Fruit fly (Drosophila melanogaster) whole organism, embryonic: ENCODE measurements around the gene CecA1.
A peak's percentile ranks its signal among the peaks of the same experiment; 100 is the strongest.

Source experiments
- Antp ChIP-seq: fragments of 200-800 bp; sonication (Bioruptor generic); optimal IDR thresholded peaks from 3 replicates; lab custom pipeline; 2016; ENCODE audit warnings: missing biosample characterization, missing genetic modification characterization
- Atf6 ChIP-seq: fragments of 200-800 bp; sonication (Bioruptor generic); IDR thresholded peaks from 2 replicates; pipeline ENCODE4 v1.3.6; 2022; ENCODE audit warnings: missing biosample characterization, missing genetic modification characterization
- Blimp-1 ChIP-seq: fragments of 200-800 bp; sonication (Bioruptor generic); optimal IDR thresholded peaks from 3 replicates; lab custom pipeline; 2018; ENCODE audit warnings: missing biosample characterization, missing genetic modification characterization, mild to moderate bottlenecking, moderate library complexity, missing genetic modification reagents
- BtbVII ChIP-seq: fragments of 200-800 bp; sonication (Bioruptor generic); optimal IDR thresholded peaks from 3 replicates; lab custom pipeline; 2017; ENCODE audit warnings: missing biosample characterization, mild to moderate bottlenecking, missing genetic modification characterization
- CG11456 ChIP-seq: fragments of 200-800 bp; sonication (Bioruptor generic); IDR thresholded peaks from 3 replicates; pipeline ENCODE4 v1.3.6; 2022; ENCODE audit warnings: missing biosample characterization, missing genetic modification characterization
- CG11504 ChIP-seq: fragments of 200-800 bp; sonication (Bioruptor generic); optimal IDR thresholded peaks from 3 replicates; lab custom pipeline; 2019; ENCODE audit warnings: missing biosample characterization, mild to moderate bottlenecking, missing genetic modification characterization, moderate library complexity
- CG12769 ChIP-seq: fragments of 200-800 bp; sonication (Bioruptor generic); optimal IDR thresholded peaks from 2 replicates; lab custom pipeline; 2019; ENCODE audit warnings: missing biosample characterization, mild to moderate bottlenecking, missing genetic modification characterization, moderate library complexity
- CG13287 ChIP-seq: fragments of 200-800 bp; sonication (Bioruptor generic); IDR thresholded peaks from 2 replicates; pipeline ENCODE4 v1.3.6; 2022; ENCODE audit warnings: missing biosample characterization, missing genetic modification characterization; ENCODE audit not compliant: partially characterized antibody
- CG14050 ChIP-seq: fragments of 200-800 bp; sonication (Bioruptor generic); IDR thresholded peaks from 3 replicates; pipeline ENCODE4 v1.3.6; 2022; ENCODE audit warnings: missing biosample characterization, missing genetic modification characterization
- CG17361 ChIP-seq: fragments of 200-800 bp; sonication (Bioruptor generic); IDR thresholded peaks from 3 replicates; pipeline ENCODE4 v1.3.6; 2022; ENCODE audit warnings: missing biosample characterization, missing genetic modification characterization
- CG2120 ChIP-seq: fragments of 200-800 bp; sonication (Bioruptor generic); optimal IDR thresholded peaks from 3 replicates; lab custom pipeline; 2016; ENCODE audit warnings: missing biosample characterization, missing genetic modification characterization
- CG31388 ChIP-seq: fragments of 200-800 bp; sonication (Bioruptor generic); optimal IDR thresholded peaks from 2 replicates; lab custom pipeline; 2016; ENCODE audit warnings: missing biosample characterization, missing genetic modification characterization
- CG31441 ChIP-seq: fragments of 200-800 bp; sonication (Bioruptor generic); IDR thresholded peaks from 2 replicates; pipeline ENCODE4 v1.3.6; 2022; ENCODE audit warnings: missing biosample characterization, missing genetic modification characterization
- CG3163 ChIP-seq: fragments of 200-800 bp; sonication (Bioruptor generic); optimal IDR thresholded peaks from 3 replicates; lab custom pipeline; 2016; ENCODE audit warnings: missing biosample characterization, missing genetic modification characterization
- CG3847 ChIP-seq: fragments of 200-800 bp; sonication (Bioruptor generic); IDR thresholded peaks from 2 replicates; pipeline ENCODE4 v1.3.6; 2022; ENCODE audit warnings: missing biosample characterization, missing genetic modification characterization
- CG8290 ChIP-seq, 3 experiments: fragments of 200-800 bp; sonication (Bioruptor generic); optimal IDR thresholded peaks; 2 replicates each; lab custom pipeline; 2016 to 2019; ENCODE audit warnings: missing biosample characterization in 3 of 3, missing genetic modification characterization in 3 of 3, mild to moderate bottlenecking in 2 of 3, moderate library complexity in 1 of 3
- CG9437 ChIP-seq: fragments of 200-800 bp; sonication (Bioruptor generic); optimal IDR thresholded peaks from 2 replicates; lab custom pipeline; 2018; ENCODE audit warnings: missing biosample characterization, mild to moderate bottlenecking, missing genetic modification characterization
- Dip3 ChIP-seq: fragments of 200-800 bp; sonication (Bioruptor generic); optimal IDR thresholded peaks from 3 replicates; lab custom pipeline; 2016; ENCODE audit warnings: missing biosample characterization, missing genetic modification characterization
- Ets65A ChIP-seq: fragments of 200-800 bp; sonication (Bioruptor generic); peaks from one replicate; lab custom pipeline; 2016; ENCODE audit warnings: missing biosample characterization, missing genetic modification characterization
- Hey ChIP-seq: fragments of 200-800 bp; sonication (Bioruptor generic); optimal IDR thresholded peaks from 3 replicates; lab custom pipeline; 2018; ENCODE audit warnings: missing biosample characterization, mild to moderate bottlenecking, missing genetic modification characterization
- HmgZ ChIP-seq: fragments of 200-800 bp; sonication (Bioruptor generic); optimal IDR thresholded peaks from 2 replicates; lab custom pipeline; 2018; ENCODE audit warnings: missing biosample characterization, mild to moderate bottlenecking, missing genetic modification characterization
- Hr39 ChIP-seq: fragments of >200 bp; optimal IDR thresholded peaks from 2 replicates; lab custom pipeline; 2017
- Hsf ChIP-seq: fragments of 200-800 bp; sonication (Bioruptor generic); optimal IDR thresholded peaks from 3 replicates; lab custom pipeline; 2016; ENCODE audit warnings: missing biosample characterization, missing genetic modification characterization
- Kr ChIP-seq: fragments of 200-800 bp; sonication (Bioruptor generic); optimal IDR thresholded peaks from 2 replicates; lab custom pipeline; 2017; ENCODE audit warnings: missing biosample characterization, mild to moderate bottlenecking, missing genetic modification characterization
- Lim3 ChIP-seq: fragments of 200-800 bp; sonication (Bioruptor generic); IDR thresholded peaks from 2 replicates; pipeline ENCODE4 v1.3.6; 2022; ENCODE audit warnings: missing biosample characterization, missing genetic modification characterization
- Med ChIP-seq: fragments of 200-800 bp; sonication (Bioruptor generic); peaks from one replicate; lab custom pipeline; 2016; ENCODE audit warnings: missing biosample characterization, missing genetic modification characterization, mild to moderate bottlenecking, inconsistent platforms, moderate library complexity
- Opbp ChIP-seq: fragments of 200-800 bp; sonication (Bioruptor generic); IDR thresholded peaks from 3 replicates; pipeline ENCODE4 v1.3.6; 2022; ENCODE audit warnings: missing biosample characterization, missing genetic modification characterization; ENCODE audit not compliant: partially characterized antibody
- Rfx ChIP-seq: fragments of 200-800 bp; sonication (Bioruptor generic); IDR thresholded peaks from 2 replicates; pipeline ENCODE4 v1.3.6; 2022; ENCODE audit warnings: missing biosample characterization, missing genetic modification characterization
- Side ChIP-seq: fragments of 200-800 bp; sonication (Bioruptor generic); optimal IDR thresholded peaks from 2 replicates; lab custom pipeline; 2016; ENCODE audit warnings: missing biosample characterization, missing genetic modification characterization
- Taf1 ChIP-seq: fragments of 200-800 bp; sonication (Bioruptor generic); IDR thresholded peaks from 2 replicates; pipeline ENCODE4 v1.3.6; 2022; ENCODE audit warnings: missing biosample characterization, missing genetic modification characterization
- Trl ChIP-seq, 3 experiments: fragments of >200 bp in 2 of 3; fragments of 200-800 bp in 1 of 3; sonication (Bioruptor generic) in 1 of 3; optimal IDR thresholded peaks; 2 replicates in 1 of 3; 3 replicates in 2 of 3; lab custom pipeline; 2016 to 2017; ENCODE audit warnings: missing biosample characterization in 1 of 3, missing genetic modification characterization in 1 of 3
- Xbp1 ChIP-seq: fragments of 200-800 bp; sonication (Bioruptor generic); optimal IDR thresholded peaks from 3 replicates; lab custom pipeline; 2016; ENCODE audit warnings: missing biosample characterization, mild to moderate bottlenecking, missing genetic modification characterization
- al ChIP-seq: fragments of 200-800 bp; sonication (Bioruptor generic); IDR thresholded peaks from 2 replicates; pipeline ENCODE4 v1.3.6; 2022; ENCODE audit warnings: missing biosample characterization, missing genetic modification characterization
- ems ChIP-seq: fragments of 200-800 bp; sonication (Bioruptor generic); optimal IDR thresholded peaks from 3 replicates; lab custom pipeline; 2016; ENCODE audit warnings: missing biosample characterization, missing genetic modification characterization
- exex ChIP-seq: fragments of 200-800 bp; sonication (Bioruptor generic); optimal IDR thresholded peaks from 4 replicates; lab custom pipeline; 2018; ENCODE audit warnings: missing biosample characterization, mild to moderate bottlenecking, missing genetic modification characterization, moderate library complexity
- grau ChIP-seq: fragments of 200-800 bp; optimal IDR thresholded peaks from 3 replicates; lab custom pipeline; 2019; ENCODE audit warnings: missing biosample characterization, mild to moderate bottlenecking, missing genetic modification characterization, moderate library complexity
- hkb ChIP-seq, 2 experiments: fragments of 200-800 bp in 1 of 2; fragments of >200 bp in 1 of 2; sonication (Bioruptor generic) in 1 of 2; IDR thresholded peaks in 1 of 2; optimal IDR thresholded peaks in 1 of 2; 2 replicates each; pipeline versions ENCODE4 v1.3.6 to Lab custom; 2017 to 2022; ENCODE audit warnings: missing biosample characterization in 1 of 2, missing genetic modification characterization in 1 of 2
- lmd ChIP-seq: fragments of 200-800 bp; sonication (Bioruptor generic); IDR thresholded peaks from 2 replicates; pipeline ENCODE4 v1.3.6; 2022; ENCODE audit warnings: missing biosample characterization, missing genetic modification characterization
- phol ChIP-seq: fragments of 200-800 bp; sonication (Bioruptor generic); optimal IDR thresholded peaks from 3 replicates; lab custom pipeline; 2018; ENCODE audit warnings: missing biosample characterization, mild to moderate bottlenecking, missing genetic modification characterization, moderate library complexity
- sd ChIP-seq: fragments of 200-800 bp; sonication (Bioruptor generic); optimal IDR thresholded peaks from 3 replicates; lab custom pipeline; 2018; ENCODE audit warnings: missing biosample characterization, mild to moderate bottlenecking, missing genetic modification characterization, moderate library complexity
- sob ChIP-seq: fragments of 200-800 bp; sonication (Bioruptor generic); IDR thresholded peaks from 2 replicates; pipeline ENCODE4 v1.3.6; 2022; ENCODE audit warnings: missing biosample characterization, missing genetic modification characterization
- sug ChIP-seq: fragments of 200-800 bp; optimal IDR thresholded peaks from 2 replicates; lab custom pipeline; 2019; ENCODE audit warnings: missing biosample characterization, mild to moderate bottlenecking, missing genetic modification characterization, moderate library complexity
- tgo ChIP-seq: fragments of 200-800 bp; sonication (Bioruptor generic); IDR thresholded peaks from 3 replicates; pipeline ENCODE4 v1.3.6; 2022; ENCODE audit warnings: missing biosample characterization, missing genetic modification characterization
- tin ChIP-seq: fragments of 200-800 bp; sonication (Bioruptor generic); optimal IDR thresholded peaks from 3 replicates; lab custom pipeline; 2016; ENCODE audit warnings: missing biosample characterization, missing genetic modification characterization
- toy ChIP-seq: fragments of 200-800 bp; sonication (Bioruptor generic); IDR thresholded peaks from 2 replicates; pipeline ENCODE4 v1.3.6; 2022; ENCODE audit warnings: missing biosample characterization, missing genetic modification characterization
- trh ChIP-seq: fragments of 200-800 bp; sonication (Bioruptor generic); optimal IDR thresholded peaks from 2 replicates; lab custom pipeline; 2016; ENCODE audit warnings: missing biosample characterization, missing genetic modification characterization
- yki ChIP-seq: fragments of >200 bp; optimal IDR thresholded peaks from 3 replicates; lab custom pipeline; 2018
- zf30C ChIP-seq: fragments of 200-800 bp; sonication (Bioruptor generic); optimal IDR thresholded peaks from 3 replicates; lab custom pipeline; 2018; ENCODE audit warnings: missing biosample characterization, mild to moderate bottlenecking, missing genetic modification characterization
- zfh1 ChIP-seq: fragments of 200-800 bp; sonication (Bioruptor generic); IDR thresholded peaks from 3 replicates; pipeline ENCODE4 v1.3.6; 2022; ENCODE audit warnings: missing biosample characterization, missing genetic modification characterization
- zfh2 ChIP-seq: fragments of 200-800 bp; sonication (Bioruptor generic); optimal IDR thresholded peaks from 2 replicates; lab custom pipeline; 2016; ENCODE audit warnings: missing biosample characterization, missing genetic modification characterization

The CecA1 gene

dm6 chr3R:30200091-30200698, 10.5 kb upstream of the CecA1 start:
- TF ChIP-seq CG12769 (tag; lab: Kevin White, UChicago) (peak; percentile 96), Side (GFP tag; lab: Kevin White, UChicago) (peak; percentile 33), Hey (tag; lab: Kevin White, UChicago) (peak; percentile 8), Blimp-1 (GFP tag; lab: Kevin White, UChicago) (peak; percentile 2), Hr39 (no peak), sug (peak; percentile 89), zfh1 (peak; percentile 26; the same call in 1 of the 3 replicates), al (GFP tag; lab: Robert Waterston, UW) (peak; percentile 55; the same call in 1 of the 2 replicates), Ets65A (no peak), CG9437 (GFP tag; lab: Kevin White, UChicago) (no peak), Xbp1 (GFP tag; lab: Kevin White, UChicago) (peak; percentile 11), toy (0 out of 2 replicates have a peak, but pooled peaks have one; percentile 33), lmd (peak; percentile 36), HmgZ (tag; lab: Kevin White, UChicago) (no peak), Med (peak; percentile 78), Kr (no peak), CG3163 (GFP tag; lab: Kevin White, UChicago) (peak; percentile 18), Hsf (GFP tag; lab: Kevin White, UChicago) (no peak), tin (GFP tag; lab: Kevin White, UChicago) (no peak), tgo (GFP tag; lab: Robert Waterston, UW) (no peak), CG11504 (peak; percentile 36), Trl (optimal IDR thresholded peaks at IDR 0.05; lab: Kevin White, UChicago) (no peak), Trl (GFP tag; optimal IDR thresholded peaks at IDR 0.05; lab: Kevin White, UChicago) (peak; percentile 5), CG14050 (GFP tag; lab: Robert Waterston, UW) (no peak), zfh2 (GFP tag; lab: Kevin White, UChicago) (peak; percentile 11), CG3847 (GFP tag; lab: Robert Waterston, UW) (peak; percentile 44), trh (no peak), CG8290 (GFP tag; optimal IDR thresholded peaks at IDR 0.05; lab: Kevin White, UChicago) (no peak), CG8290 (tag; optimal IDR thresholded peaks at IDR 0.05; lab: Kevin White, UChicago) (peak in 1 of 2 experiments; percentile 75), ems (GFP tag; lab: Kevin White, UChicago) (peak; percentile 24), Lim3 (no peak), CG13287 (no peak), grau (peak; percentile 33), phol (tag; lab: Kevin White, UChicago) (peak; percentile 11), CG11456 (GFP tag; lab: Robert Waterston, UW) (peak; percentile 71; the same call in 2 of the 3 replicates), Atf6 (GFP tag; lab: Robert Waterston, UW) (peak; percentile 34; the same call in 1 of the 2 replicates), zf30C (GFP tag; lab: Kevin White, UChicago) (no peak), Antp (GFP tag; lab: Kevin White, UChicago) (peak; percentile 24), sob (GFP tag; lab: Robert Waterston, UW) (peak; percentile 52), CG2120 (GFP tag; lab: Kevin White, UChicago) (peak; percentile 55), Dip3 (GFP tag; lab: Kevin White, UChicago) (peak; percentile 27), Opbp (GFP tag; lab: Robert Waterston, UW) (no peak), CG31388 (GFP tag; lab: Kevin White, UChicago) (no peak), Rfx (GFP tag; lab: Robert Waterston, UW) (peak; percentile 26; the same call in 1 of the 2 replicates), CG31441 (no peak), sd (tag; lab: Kevin White, UChicago) (peak; percentile 21), hkb (optimal IDR thresholded peaks at IDR 0.05; lab: Kevin White, UChicago) (no peak), hkb (GFP tag; IDR thresholded peaks at IDR 0.05; lab: Robert Waterston, UW) (peak; percentile 29; the same call in 1 of the 2 replicates), yki (lab: Kevin White, UChicago) (no peak), CG17361 (GFP tag; lab: Robert Waterston, UW) (peak; percentile 49; the same call in 1 of the 3 replicates), Taf1 (0 out of 2 replicates have a peak, but pooled peaks have one; percentile 41), exex (tag; lab: Kevin White, UChicago) (peak; percentile 14), BtbVII (GFP tag; lab: Kevin White, UChicago) (no peak)
